Fruit fly (Drosophila melanogaster) whole organism, embryonic: Measurements from ENCODE around the gene CatB.
A peak's percentile ranks its signal among the peaks of the same experiment; 100 is the strongest.

Experiments used
- BEAF-32 ChIP-seq: fragments of 200-800 bp; sonication (Bioruptor generic); optimal IDR thresholded peaks from 3 replicates; lab custom pipeline; 2017; ENCODE audit warnings: missing biosample characterization, missing genetic modification characterization, mild to moderate bottlenecking, moderate library complexity, missing genetic modification reagents
- Bgb ChIP-seq: fragments of 200-800 bp; sonication (Bioruptor generic); IDR thresholded peaks from 2 replicates; pipeline ENCODE4 v1.3.6; 2022; ENCODE audit warnings: missing biosample characterization, missing genetic modification characterization; ENCODE audit not compliant: partially characterized antibody
- CG10209 ChIP-seq: fragments of 200-800 bp; sonication (Bioruptor generic); optimal IDR thresholded peaks from 3 replicates; lab custom pipeline; 2017; ENCODE audit warnings: missing biosample characterization, mild to moderate bottlenecking, missing genetic modification characterization, missing genetic modification reagents
- CG12744 ChIP-seq: fragments of 200-800 bp; sonication (Bioruptor generic); optimal IDR thresholded peaks from 2 replicates; lab custom pipeline; 2016; ENCODE audit warnings: missing biosample characterization, missing genetic modification characterization
- CG13894 ChIP-seq: fragments of 200-800 bp; sonication (Bioruptor generic); optimal IDR thresholded peaks from 3 replicates; lab custom pipeline; 2018; ENCODE audit warnings: missing biosample characterization, mild to moderate bottlenecking, missing genetic modification characterization, moderate library complexity
- CG15479 ChIP-seq: fragments of 200-800 bp; sonication (Bioruptor generic); optimal IDR thresholded peaks from 3 replicates; lab custom pipeline; 2019; ENCODE audit warnings: missing biosample characterization, mild to moderate bottlenecking, missing genetic modification characterization, moderate library complexity
- CG15514 ChIP-seq: fragments of 200-800 bp; sonication (Bioruptor generic); optimal IDR thresholded peaks from 3 replicates; lab custom pipeline; 2017; ENCODE audit warnings: missing biosample characterization, missing genetic modification characterization, mild to moderate bottlenecking, moderate library complexity, missing genetic modification reagents
- CG1603 ChIP-seq: fragments of 200-800 bp; sonication (Bioruptor generic); optimal IDR thresholded peaks from 2 replicates; lab custom pipeline; 2019; ENCODE audit warnings: missing biosample characterization, mild to moderate bottlenecking, missing genetic modification characterization, moderate library complexity
- CG17186 ChIP-seq: fragments of 200-800 bp; sonication (Bioruptor generic); optimal IDR thresholded peaks from 3 replicates; lab custom pipeline; 2017; ENCODE audit warnings: missing biosample characterization, missing genetic modification reagents, missing genetic modification characterization
- CG1792 ChIP-seq: fragments of 200-800 bp; sonication (Bioruptor generic); optimal IDR thresholded peaks from 2 replicates; lab custom pipeline; 2016; ENCODE audit warnings: missing biosample characterization, missing genetic modification characterization
- CG18599 ChIP-seq: fragments of 200-800 bp; sonication (Bioruptor generic); optimal IDR thresholded peaks from 3 replicates; lab custom pipeline; 2017; ENCODE audit warnings: missing biosample characterization, missing genetic modification characterization, mild to moderate bottlenecking, moderate library complexity, missing genetic modification reagents
- CG2875 ChIP-seq: fragments of 200-800 bp; sonication (Bioruptor generic); optimal IDR thresholded peaks from 2 replicates; lab custom pipeline; 2017; ENCODE audit warnings: missing biosample characterization, mild to moderate bottlenecking, missing genetic modification characterization, missing genetic modification reagents
- CG3847 ChIP-seq: fragments of 200-800 bp; sonication (Bioruptor generic); IDR thresholded peaks from 2 replicates; pipeline ENCODE4 v1.3.6; 2022; ENCODE audit warnings: missing biosample characterization, missing genetic modification characterization
- CG4820 ChIP-seq: fragments of 200-800 bp; sonication (Bioruptor generic); optimal IDR thresholded peaks from 3 replicates; lab custom pipeline; 2016; ENCODE audit warnings: missing biosample characterization, missing genetic modification characterization
- CG5953 ChIP-seq: fragments of 200-800 bp; sonication (Bioruptor generic); IDR thresholded peaks from 2 replicates; pipeline ENCODE4 v1.3.6; 2022; ENCODE audit warnings: missing biosample characterization, missing genetic modification characterization
- CG6272 ChIP-seq: fragments of 200-800 bp; sonication (Bioruptor generic); IDR thresholded peaks from 2 replicates; pipeline ENCODE4 v1.3.6; 2022; ENCODE audit warnings: missing biosample characterization, missing genetic modification characterization
- CG7372 ChIP-seq: fragments of 200-800 bp; sonication (Bioruptor generic); IDR thresholded peaks from 2 replicates; pipeline ENCODE4 v1.3.6; 2022; ENCODE audit warnings: missing biosample characterization, missing genetic modification characterization
- CG8089 ChIP-seq: fragments of 200-800 bp; sonication (Bioruptor generic); optimal IDR thresholded peaks from 3 replicates; lab custom pipeline; 2016; ENCODE audit warnings: missing biosample characterization, missing genetic modification characterization
- CG8290 ChIP-seq, 3 experiments: fragments of 200-800 bp; sonication (Bioruptor generic); optimal IDR thresholded peaks; 2 replicates each; lab custom pipeline; 2016 to 2019; ENCODE audit warnings: missing biosample characterization in 3 of 3, missing genetic modification characterization in 3 of 3, mild to moderate bottlenecking in 2 of 3, moderate library complexity in 1 of 3
- CG8359 ChIP-seq: fragments of 200-800 bp; sonication (Bioruptor generic); optimal IDR thresholded peaks from 2 replicates; lab custom pipeline; 2017; ENCODE audit warnings: missing biosample characterization, mild to moderate bottlenecking, missing genetic modification characterization, borderline replicate concordance
- CHES-1-like ChIP-seq: fragments of 200-800 bp; sonication (Bioruptor generic); optimal IDR thresholded peaks from 2 replicates; lab custom pipeline; 2016; ENCODE audit warnings: missing biosample characterization, missing genetic modification characterization
- Chrac-16 ChIP-seq: fragments of 200-800 bp; sonication (Bioruptor generic); optimal IDR thresholded peaks from 3 replicates; lab custom pipeline; 2016; ENCODE audit warnings: missing biosample characterization, missing genetic modification characterization
- Dref ChIP-seq: fragments of 200-800 bp; sonication (Bioruptor generic); IDR thresholded peaks from 2 replicates; pipeline ENCODE4 v1.3.6; 2022; ENCODE audit warnings: missing biosample characterization, missing genetic modification characterization
- Ets65A ChIP-seq: fragments of 200-800 bp; sonication (Bioruptor generic); peaks from one replicate; lab custom pipeline; 2016; ENCODE audit warnings: missing biosample characterization, missing genetic modification characterization
- Fer1 ChIP-seq: fragments of 200-800 bp; sonication (Bioruptor generic); optimal IDR thresholded peaks from 2 replicates; lab custom pipeline; 2017; ENCODE audit warnings: missing biosample characterization, mild to moderate bottlenecking, missing genetic modification characterization
- Neu2 ChIP-seq: fragments of 200-800 bp; sonication (Bioruptor generic); optimal IDR thresholded peaks from 3 replicates; lab custom pipeline; 2016; ENCODE audit warnings: missing biosample characterization, missing genetic modification characterization, borderline replicate concordance
- PHDP ChIP-seq: fragments of 200-800 bp; sonication (Bioruptor generic); optimal IDR thresholded peaks from 3 replicates; lab custom pipeline; 2018; ENCODE audit warnings: missing biosample characterization, mild to moderate bottlenecking, missing genetic modification characterization, moderate library complexity
- Ptx1 ChIP-seq: fragments of 200-800 bp; sonication (Bioruptor generic); IDR thresholded peaks from 2 replicates; pipeline ENCODE4 v1.3.6; 2022; ENCODE audit warnings: missing biosample characterization, missing genetic modification characterization
- Sin3A ChIP-seq: fragments of >200 bp; optimal IDR thresholded peaks from 2 replicates; lab custom pipeline; 2018
- Ssrp ChIP-seq: fragments of 200-800 bp; sonication (Bioruptor generic); optimal IDR thresholded peaks from 2 replicates; lab custom pipeline; 2018; ENCODE audit warnings: missing biosample characterization, mild to moderate bottlenecking, missing genetic modification characterization, moderate library complexity
- ara ChIP-seq: fragments of 200-800 bp; sonication (Bioruptor generic); IDR thresholded peaks from 2 replicates; pipeline ENCODE4 v1.3.6; 2022; ENCODE audit warnings: missing biosample characterization, missing genetic modification characterization
- ato ChIP-seq: fragments of 200-800 bp; sonication (Bioruptor generic); IDR thresholded peaks from 2 replicates; pipeline ENCODE4 v1.3.6; 2022; ENCODE audit warnings: missing biosample characterization, missing genetic modification characterization; ENCODE audit not compliant: partially characterized antibody
- bigmax ChIP-seq: fragments of 200-800 bp; sonication (Bioruptor generic); optimal IDR thresholded peaks from 2 replicates; lab custom pipeline; 2018; ENCODE audit warnings: missing biosample characterization, mild to moderate bottlenecking, missing genetic modification characterization
- cad ChIP-seq: fragments of >200 bp; optimal IDR thresholded peaks from 2 replicates; lab custom pipeline; 2017; ENCODE audit warnings: missing biosample characterization, missing genetic modification characterization
- cato ChIP-seq: fragments of 200-800 bp; sonication (Bioruptor generic); optimal IDR thresholded peaks from 2 replicates; lab custom pipeline; 2016; ENCODE audit warnings: missing biosample characterization, missing genetic modification characterization, borderline replicate concordance
- chn ChIP-seq: fragments of 200-800 bp; sonication (Bioruptor generic); optimal IDR thresholded peaks from 2 replicates; lab custom pipeline; 2016; ENCODE audit warnings: missing biosample characterization, missing genetic modification characterization
- crol ChIP-seq: fragments of 200-800 bp; sonication (Bioruptor generic); IDR thresholded peaks from 2 replicates; pipeline ENCODE4 v1.3.6; 2022; ENCODE audit warnings: missing biosample characterization, missing genetic modification characterization
- cwo ChIP-seq: fragments of 200-800 bp; sonication (Bioruptor generic); optimal IDR thresholded peaks from 3 replicates; lab custom pipeline; 2017; ENCODE audit warnings: missing biosample characterization, missing genetic modification characterization, mild to moderate bottlenecking, moderate library complexity, missing genetic modification reagents
- dmrt99B ChIP-seq: fragments of 200-800 bp; sonication (Bioruptor generic); optimal IDR thresholded peaks from 2 replicates; lab custom pipeline; 2018; ENCODE audit warnings: missing biosample characterization, mild to moderate bottlenecking, missing genetic modification characterization, moderate library complexity
- jigr1 ChIP-seq: fragments of 200-800 bp; sonication (Bioruptor generic); IDR thresholded peaks from 3 replicates; pipeline ENCODE4 v1.3.6; 2022; ENCODE audit warnings: missing biosample characterization, missing genetic modification characterization
- kah ChIP-seq: fragments of 200-800 bp; sonication (Bioruptor generic); optimal IDR thresholded peaks from 2 replicates; lab custom pipeline; 2018; ENCODE audit warnings: missing biosample characterization, mild to moderate bottlenecking, missing genetic modification characterization
- lola ChIP-seq, 3 experiments: fragments of >200 bp in 2 of 3; fragments of 200-800 bp in 1 of 3; sonication (Bioruptor generic) in 1 of 3; optimal IDR thresholded peaks; 2 replicates each; lab custom pipeline; 2017 to 2019; ENCODE audit warnings: missing biosample characterization in 3 of 3, missing genetic modification characterization in 3 of 3, mild to moderate bottlenecking in 1 of 3, moderate library complexity in 1 of 3
- onecut ChIP-seq: fragments of 200-800 bp; sonication (Bioruptor generic); IDR thresholded peaks from 2 replicates; pipeline ENCODE4 v1.3.6; 2022; ENCODE audit warnings: missing biosample characterization, missing genetic modification characterization
- otp ChIP-seq: fragments of 200-800 bp; sonication (Bioruptor generic); IDR thresholded peaks from 3 replicates; pipeline ENCODE4, ENCODE4 v1.3.6; 2022; ENCODE audit warnings: missing biosample characterization, missing genetic modification characterization
- pb ChIP-seq: fragments of 200-800 bp; sonication (Bioruptor generic); optimal IDR thresholded peaks from 3 replicates; lab custom pipeline; 2016; ENCODE audit warnings: missing biosample characterization, missing genetic modification characterization
- pfk ChIP-seq: fragments of 200-800 bp; sonication (Bioruptor generic); optimal IDR thresholded peaks from 2 replicates; lab custom pipeline; 2018; ENCODE audit warnings: missing biosample characterization, mild to moderate bottlenecking, missing genetic modification characterization, moderate library complexity
- pum ChIP-seq: fragments of 200-800 bp; sonication (Bioruptor generic); optimal IDR thresholded peaks from 2 replicates; lab custom pipeline; 2016; ENCODE audit warnings: missing biosample characterization, missing genetic modification characterization
- repo ChIP-seq: fragments of 200-800 bp; sonication (Bioruptor generic); optimal IDR thresholded peaks from 2 replicates; lab custom pipeline; 2016; ENCODE audit warnings: missing biosample characterization, missing genetic modification characterization
- sc ChIP-seq, 3 experiments: fragments of >200 bp in 2 of 3; fragments of 200-800 bp in 1 of 3; sonication (Bioruptor generic) in 1 of 3; optimal IDR thresholded peaks; 2 replicates in 2 of 3; 3 replicates in 1 of 3; lab custom pipeline; 2017; ENCODE audit warnings: mild to moderate bottlenecking in 1 of 3, missing biosample characterization in 1 of 3, missing genetic modification characterization in 1 of 3, missing genetic modification reagents in 1 of 3
- sd ChIP-seq: fragments of 200-800 bp; sonication (Bioruptor generic); optimal IDR thresholded peaks from 3 replicates; lab custom pipeline; 2018; ENCODE audit warnings: missing biosample characterization, mild to moderate bottlenecking, missing genetic modification characterization, moderate library complexity

Gene CatB

dm6 chr2L:8746350-8746759 is 41.0 kb downstream of the CatB start (continued):
- TF ChIP-seq lola (GFP tag; optimal IDR thresholded peaks at IDR 0.05; lab: Kevin White, UChicago) (peak in 1 of 3 experiments; percentile 60), CG6272 (GFP tag; lab: Robert Waterston, UW) (no peak), CG5953 (GFP tag; lab: Robert Waterston, UW) (no peak), Ssrp (tag; lab: Kevin White, UChicago) (peak; percentile 40), cato (GFP tag; lab: Kevin White, UChicago) (no peak), pum (GFP tag; lab: Kevin White, UChicago) (peak; percentile 33), CG4820 (GFP tag; lab: Kevin White, UChicago) (peak; percentile 50), bigmax (GFP tag; lab: Kevin White, UChicago) (no peak), pfk (GFP tag; lab: Kevin White, UChicago) (no peak), otp (GFP tag; lab: Robert Waterston, UW) (no peak), CG8089 (GFP tag; lab: Kevin White, UChicago) (no peak), onecut (GFP tag; lab: Robert Waterston, UW) (peak; percentile 21; the same call in 1 of the 2 replicates), Sin3A (lab: Kevin White, UChicago) (no peak), CG17186 (GFP tag; lab: Kevin White, UChicago) (no peak), CG8290 (GFP tag; optimal IDR thresholded peaks at IDR 0.05; lab: Kevin White, UChicago) (no peak), CG8290 (tag; optimal IDR thresholded peaks at IDR 0.05; lab: Kevin White, UChicago) (no peak), CG13894 (tag; lab: Kevin White, UChicago) (no peak), PHDP (tag; lab: Kevin White, UChicago) (no peak), cad (GFP tag; lab: Kevin White, UChicago) (no peak), Bgb (GFP tag; lab: Robert Waterston, UW) (no peak), Fer1 (no peak), Neu2 (GFP tag; lab: Kevin White, UChicago) (no peak), sd (tag; lab: Kevin White, UChicago) (no peak), Ptx1 (peak; percentile 43), CG1792 (GFP tag; lab: Kevin White, UChicago) (no peak), chn (no peak), cwo (GFP tag; lab: Kevin White, UChicago) (no peak), CG2875 (GFP tag; lab: Kevin White, UChicago) (no peak), kah (GFP tag; lab: Kevin White, UChicago) (no peak), crol (GFP tag; lab: Robert Waterston, UW) (no peak), CHES-1-like (no peak), CG8359 (GFP tag; lab: Kevin White, UChicago) (no peak), Dref (GFP tag; lab: Robert Waterston, UW) (no peak), ara (GFP tag; lab: Robert Waterston, UW) (peak; percentile 20; the same call in 1 of the 2 replicates), CG3847 (no peak), Chrac-16 (GFP tag; lab: Kevin White, UChicago) (no peak), CG15514 (GFP tag; lab: Kevin White, UChicago) (no peak), ato (no peak), Ets65A (GFP tag; lab: Kevin White, UChicago) (no peak), repo (no peak), dmrt99B (tag; lab: Kevin White, UChicago) (peak; percentile 68), jigr1 (GFP tag; lab: Robert Waterston, UW) (no peak), CG15479 (GFP tag; lab: Kevin White, UChicago) (no peak), CG1603 (tag; lab: Kevin White, UChicago) (peak; percentile 12), BEAF-32 (GFP tag; lab: Kevin White, UChicago) (no peak), sc (optimal IDR thresholded peaks at IDR 0.05; lab: Kevin White, UChicago) (no peak), sc (GFP tag; optimal IDR thresholded peaks at IDR 0.05; lab: Kevin White, UChicago) (peak; percentile 7), pb (GFP tag; lab: Kevin White, UChicago) (no peak), CG18599 (GFP tag; lab: Kevin White, UChicago) (peak; percentile 56), CG10209 (GFP tag; lab: Kevin White, UChicago) (peak; percentile 26), CG7372 (GFP tag; lab: Robert Waterston, UW) (no peak), CG12744 (GFP tag; lab: Kevin White, UChicago) (no peak)
